Fruit fly (Drosophila melanogaster) whole organism, embryonic: Measurements from ENCODE around the gene CG9426.

Experiments
- Bgb ChIP-seq: fragments of 200-800 bp; sonication (Bioruptor generic); IDR thresholded peaks from 2 replicates; pipeline ENCODE4 v1.3.6; 2022; ENCODE audit warnings: missing biosample characterization, missing genetic modification characterization; ENCODE audit not compliant: partially characterized antibody
- CG1024 ChIP-seq: fragments of 200-800 bp; sonication (Bioruptor generic); IDR thresholded peaks from 2 replicates; pipeline ENCODE4 v1.3.6; 2022; ENCODE audit warnings: missing biosample characterization, missing genetic modification characterization
- CG10565 ChIP-seq: fragments of 200-800 bp; sonication (Bioruptor generic); optimal IDR thresholded peaks from 3 replicates; lab custom pipeline; 2016; ENCODE audit warnings: missing biosample characterization, mild to moderate bottlenecking, missing genetic modification characterization
- CG10959 ChIP-seq: fragments of 200-800 bp; sonication (Bioruptor generic); IDR thresholded peaks from 2 replicates; pipeline ENCODE4 v1.3.6; 2022; ENCODE audit warnings: missing biosample characterization, missing genetic modification characterization
- CG12236 ChIP-seq: fragments of 200-800 bp; sonication (Bioruptor generic); optimal IDR thresholded peaks from 2 replicates; lab custom pipeline; 2016; ENCODE audit warnings: missing biosample characterization, missing genetic modification characterization
- CG13775 ChIP-seq: fragments of 200-800 bp; sonication (Bioruptor generic); optimal IDR thresholded peaks from 3 replicates; lab custom pipeline; 2017; ENCODE audit warnings: missing biosample characterization, mild to moderate bottlenecking, missing genetic modification characterization
- CG14441 ChIP-seq: fragments of 200-800 bp; sonication (Bioruptor generic); IDR thresholded peaks from 2 replicates; pipeline ENCODE4 v1.3.6; 2022; ENCODE audit warnings: missing biosample characterization, missing genetic modification characterization
- CG15073 ChIP-seq: fragments of 200-800 bp; sonication (Bioruptor generic); optimal IDR thresholded peaks from 2 replicates; lab custom pipeline; 2016; ENCODE audit warnings: missing biosample characterization, missing genetic modification characterization
- CG15269 ChIP-seq: fragments of 200-800 bp; sonication (Bioruptor generic); optimal IDR thresholded peaks from 2 replicates; lab custom pipeline; 2018; ENCODE audit warnings: missing biosample characterization, mild to moderate bottlenecking, missing genetic modification characterization, moderate library complexity
- CG17568 ChIP-seq: fragments of 200-800 bp; sonication (Bioruptor generic); optimal IDR thresholded peaks from 2 replicates; lab custom pipeline; 2018; ENCODE audit warnings: missing biosample characterization, mild to moderate bottlenecking, missing genetic modification characterization, moderate library complexity
- CG1832 ChIP-seq: fragments of 200-800 bp; sonication (Bioruptor generic); optimal IDR thresholded peaks from 2 replicates; lab custom pipeline; 2017; ENCODE audit warnings: missing biosample characterization, mild to moderate bottlenecking, missing genetic modification characterization, inconsistent platforms
- CG18619 ChIP-seq: fragments of 200-800 bp; sonication (Bioruptor generic); optimal IDR thresholded peaks from 3 replicates; lab custom pipeline; 2017; ENCODE audit warnings: missing biosample characterization, mild to moderate bottlenecking, missing genetic modification characterization
- CG2120 ChIP-seq: fragments of 200-800 bp; sonication (Bioruptor generic); optimal IDR thresholded peaks from 3 replicates; lab custom pipeline; 2016; ENCODE audit warnings: missing biosample characterization, missing genetic modification characterization
- CG2199 ChIP-seq: fragments of 200-800 bp; sonication (Bioruptor generic); IDR thresholded peaks from 3 replicates; pipeline ENCODE4 v1.3.6; 2022; ENCODE audit warnings: missing biosample characterization, missing genetic modification characterization
- CG2889 ChIP-seq: fragments of 200-800 bp; sonication (Bioruptor generic); IDR thresholded peaks from 3 replicates; pipeline ENCODE4 v1.3.6; 2022; ENCODE audit warnings: missing biosample characterization, missing genetic modification characterization
- CG30431 ChIP-seq: fragments of 200-800 bp; sonication (Bioruptor generic); optimal IDR thresholded peaks from 2 replicates; lab custom pipeline; 2017; ENCODE audit warnings: missing biosample characterization, missing genetic modification characterization
- CG3065 ChIP-seq: fragments of 200-800 bp; sonication (Bioruptor generic); optimal IDR thresholded peaks from 2 replicates; lab custom pipeline; 2016; ENCODE audit warnings: missing biosample characterization, missing genetic modification characterization
- CG32767 ChIP-seq: fragments of 200-800 bp; sonication (Bioruptor generic); IDR thresholded peaks from 2 replicates; pipeline ENCODE4 v1.3.6; 2022; ENCODE audit warnings: missing biosample characterization, missing genetic modification characterization
- CG34376 ChIP-seq: fragments of 200-800 bp; sonication (Bioruptor generic); optimal IDR thresholded peaks from 2 replicates; lab custom pipeline; 2018; ENCODE audit warnings: missing biosample characterization, mild to moderate bottlenecking, missing genetic modification characterization
- CG34422 ChIP-seq: fragments of 200-800 bp; sonication (Bioruptor generic); IDR thresholded peaks from 3 replicates; pipeline ENCODE4 v1.3.6; 2022; ENCODE audit warnings: missing biosample characterization, missing genetic modification characterization
- CG4820 ChIP-seq: fragments of 200-800 bp; sonication (Bioruptor generic); optimal IDR thresholded peaks from 3 replicates; lab custom pipeline; 2016; ENCODE audit warnings: missing biosample characterization, missing genetic modification characterization
- CG6854 ChIP-seq: fragments of 200-800 bp; sonication (Bioruptor generic); optimal IDR thresholded peaks from 3 replicates; lab custom pipeline; 2017; ENCODE audit warnings: missing biosample characterization, mild to moderate bottlenecking, missing genetic modification characterization
- CG7963 ChIP-seq: fragments of 200-800 bp; sonication (Bioruptor generic); IDR thresholded peaks from 3 replicates; pipeline ENCODE4 v1.3.6; 2022; ENCODE audit warnings: missing biosample characterization, missing genetic modification characterization; ENCODE audit not compliant: partially characterized antibody
- CG8388 ChIP-seq: fragments of 200-800 bp; sonication (Bioruptor generic); optimal IDR thresholded peaks from 2 replicates; lab custom pipeline; 2019; ENCODE audit warnings: missing biosample characterization, mild to moderate bottlenecking, missing genetic modification characterization, moderate library complexity
- CG9797 ChIP-seq: fragments of 200-800 bp; sonication (Bioruptor generic); optimal IDR thresholded peaks from 3 replicates; lab custom pipeline; 2018; ENCODE audit warnings: missing biosample characterization, mild to moderate bottlenecking, missing genetic modification characterization
- CHES-1-like ChIP-seq: fragments of 200-800 bp; sonication (Bioruptor generic); optimal IDR thresholded peaks from 2 replicates; lab custom pipeline; 2016; ENCODE audit warnings: missing biosample characterization, missing genetic modification characterization
- CkIIα-i1 ChIP-seq: fragments of 200-800 bp; sonication (Bioruptor generic); IDR thresholded peaks from 2 replicates; pipeline ENCODE4 v1.3.6; 2022; ENCODE audit warnings: missing biosample characterization, missing genetic modification characterization
- Drgx ChIP-seq: fragments of 200-800 bp; sonication (Bioruptor generic); IDR thresholded peaks from 2 replicates; pipeline ENCODE4 v1.3.6; 2022; ENCODE audit warnings: missing biosample characterization, missing genetic modification characterization
- HLH4C ChIP-seq: fragments of 200-800 bp; sonication (Bioruptor generic); IDR thresholded peaks from 3 replicates; pipeline ENCODE4 v1.3.6; 2022; ENCODE audit warnings: missing biosample characterization, missing genetic modification characterization; ENCODE audit not compliant: partially characterized antibody
- HmgZ ChIP-seq: fragments of 200-800 bp; sonication (Bioruptor generic); optimal IDR thresholded peaks from 2 replicates; lab custom pipeline; 2018; ENCODE audit warnings: missing biosample characterization, mild to moderate bottlenecking, missing genetic modification characterization
- Hr78 ChIP-seq, 2 experiments: fragments of 200-800 bp in 1 of 2; fragments of >200 bp in 1 of 2; sonication (Bioruptor generic) in 1 of 2; optimal IDR thresholded peaks; 2 replicates each; lab custom pipeline; 2017 to 2019; ENCODE audit warnings: missing biosample characterization in 2 of 2, missing genetic modification characterization in 2 of 2, mild to moderate bottlenecking in 1 of 2, moderate library complexity in 1 of 2
- Med ChIP-seq: fragments of 200-800 bp; sonication (Bioruptor generic); peaks from one replicate; lab custom pipeline; 2016; ENCODE audit warnings: missing biosample characterization, missing genetic modification characterization, mild to moderate bottlenecking, inconsistent platforms, moderate library complexity
- Nf-YC ChIP-seq: fragments of 200-800 bp; optimal IDR thresholded peaks from 3 replicates; lab custom pipeline; 2019; ENCODE audit warnings: missing biosample characterization, mild to moderate bottlenecking, missing genetic modification characterization, moderate library complexity
- Sox100B ChIP-seq: fragments of 200-800 bp; sonication (Bioruptor generic); optimal IDR thresholded peaks from 3 replicates; lab custom pipeline; 2018; ENCODE audit warnings: missing biosample characterization, mild to moderate bottlenecking, missing genetic modification characterization
- Tbp ChIP-seq: fragments of >200 bp; optimal IDR thresholded peaks from 2 replicates; lab custom pipeline; 2018; ENCODE audit warnings: missing biosample characterization, missing genetic modification characterization
- YL-1 ChIP-seq: fragments of 200-800 bp; sonication (Bioruptor generic); optimal IDR thresholded peaks from 3 replicates; lab custom pipeline; 2017; ENCODE audit warnings: missing biosample characterization, mild to moderate bottlenecking, missing genetic modification characterization
- bbx ChIP-seq: fragments of 200-800 bp; sonication (Bioruptor generic); IDR thresholded peaks from 2 replicates; pipeline ENCODE4 v1.3.6; 2022; ENCODE audit warnings: missing biosample characterization, missing genetic modification characterization; ENCODE audit not compliant: partially characterized antibody
- caup ChIP-seq: fragments of 200-800 bp; sonication (Bioruptor generic); optimal IDR thresholded peaks from 3 replicates; lab custom pipeline; 2017; ENCODE audit warnings: missing biosample characterization, mild to moderate bottlenecking, missing genetic modification characterization, moderate library complexity; ENCODE audit not compliant: severe bottlenecking
- dimm ChIP-seq: fragments of 200-800 bp; sonication (Bioruptor generic); IDR thresholded peaks from 2 replicates; pipeline ENCODE4 v1.3.6; 2022; ENCODE audit warnings: missing biosample characterization, missing genetic modification characterization
- eyg ChIP-seq: fragments of 200-800 bp; sonication (Bioruptor generic); optimal IDR thresholded peaks from 3 replicates; lab custom pipeline; 2016; ENCODE audit warnings: missing biosample characterization, missing genetic modification characterization
- fd96Cb ChIP-seq: fragments of 200-800 bp; sonication (Bioruptor generic); optimal IDR thresholded peaks from 2 replicates; lab custom pipeline; 2018; ENCODE audit warnings: missing biosample characterization, mild to moderate bottlenecking, missing genetic modification characterization, moderate library complexity
- ftz-f1 ChIP-seq: fragments of 200-800 bp; sonication (Bioruptor generic); optimal IDR thresholded peaks from 2 replicates; lab custom pipeline; 2016; ENCODE audit warnings: missing biosample characterization, missing genetic modification characterization
- h ChIP-seq: fragments of >200 bp; optimal IDR thresholded peaks from 2 replicates; lab custom pipeline; 2017
- her ChIP-seq: fragments of 200-800 bp; sonication (Bioruptor generic); optimal IDR thresholded peaks from 2 replicates; lab custom pipeline; 2016; ENCODE audit warnings: missing biosample characterization, missing genetic modification characterization
- lab ChIP-seq: fragments of 200-800 bp; sonication (Bioruptor generic); optimal IDR thresholded peaks from 3 replicates; lab custom pipeline; 2017; ENCODE audit warnings: missing biosample characterization, missing genetic modification characterization, mild to moderate bottlenecking, moderate library complexity, missing genetic modification reagents
- otp ChIP-seq: fragments of 200-800 bp; sonication (Bioruptor generic); IDR thresholded peaks from 3 replicates; pipeline ENCODE4, ENCODE4 v1.3.6; 2022; ENCODE audit warnings: missing biosample characterization, missing genetic modification characterization
- pb ChIP-seq: fragments of 200-800 bp; sonication (Bioruptor generic); optimal IDR thresholded peaks from 3 replicates; lab custom pipeline; 2016; ENCODE audit warnings: missing biosample characterization, missing genetic modification characterization
- phol ChIP-seq: fragments of 200-800 bp; sonication (Bioruptor generic); optimal IDR thresholded peaks from 3 replicates; lab custom pipeline; 2018; ENCODE audit warnings: missing biosample characterization, mild to moderate bottlenecking, missing genetic modification characterization, moderate library complexity
- slbo ChIP-seq: fragments of 200-800 bp; sonication (Bioruptor generic); IDR thresholded peaks from 2 replicates; pipeline ENCODE4 v1.3.6; 2022; ENCODE audit warnings: missing biosample characterization, missing genetic modification characterization
- ssp ChIP-seq: fragments of 200-800 bp; sonication (Bioruptor generic); IDR thresholded peaks from 2 replicates; pipeline ENCODE4 v1.3.6; 2022; ENCODE audit warnings: missing biosample characterization, missing genetic modification characterization
- stwl ChIP-seq: fragments of 200-800 bp; sonication (Bioruptor generic); optimal IDR thresholded peaks from 3 replicates; lab custom pipeline; 2018; ENCODE audit warnings: missing biosample characterization, mild to moderate bottlenecking, missing genetic modification characterization, moderate library complexity

CG9426 gene

dm6 chr2L:13222225-13222648, 2.5 kb upstream of the CG9426 start, which contains the start of the genes Ski6 and CG16812 (continued):
- TF ChIP-seq CG7963 (GFP tag; lab: Robert Waterston, UW) (0 out of 3 replicates have a peak, but pooled peaks have one; percentile 18), pb (GFP tag; lab: Kevin White, UChicago) (no peak), CG6854 (GFP tag; lab: Kevin White, UChicago) (no peak), HmgZ (tag; lab: Kevin White, UChicago) (peak; percentile 75), CG14441 (GFP tag; lab: Robert Waterston, UW) (peak; percentile 54), CG17568 (peak; percentile 83), CG13775 (GFP tag; lab: Kevin White, UChicago) (peak; percentile 65), HLH4C (GFP tag; lab: Robert Waterston, UW) (peak; percentile 42; the same call in 1 of the 3 replicates), h (lab: Kevin White, UChicago) (no peak), slbo (GFP tag; lab: Robert Waterston, UW) (peak; percentile 77), ssp (GFP tag; lab: Robert Waterston, UW) (peak; percentile 50; the same call in 1 of the 2 replicates), CG34376 (no peak), fd96Cb (tag; lab: Kevin White, UChicago) (peak; percentile 61), CG18619 (no peak), CG1832 (GFP tag; lab: Kevin White, UChicago) (no peak), Sox100B (GFP tag; lab: Kevin White, UChicago) (no peak), CG34422 (GFP tag; lab: Robert Waterston, UW) (no peak), CG2199 (GFP tag; lab: Robert Waterston, UW) (no peak), her (GFP tag; lab: Kevin White, UChicago) (no peak), eyg (no peak), dimm (GFP tag; lab: Robert Waterston, UW) (no peak), CkIIα-i1 (no peak), CG10959 (GFP tag; lab: Robert Waterston, UW) (no peak), lab (no peak), CG15269 (tag; lab: Kevin White, UChicago) (peak; percentile 83), CG2120 (GFP tag; lab: Kevin White, UChicago) (peak; percentile 76), bbx (GFP tag; lab: Robert Waterston, UW) (no peak), otp (GFP tag; lab: Robert Waterston, UW) (no peak), CG8388 (GFP tag; lab: Kevin White, UChicago) (peak; percentile 63), CG2889 (GFP tag; lab: Robert Waterston, UW) (no peak), CG10565 (GFP tag; lab: Kevin White, UChicago) (no peak), CG12236 (GFP tag; lab: Kevin White, UChicago) (no peak), Bgb (GFP tag; lab: Robert Waterston, UW) (no peak), Nf-YC (tag; lab: Kevin White, UChicago) (no peak), CG30431 (GFP tag; lab: Kevin White, UChicago) (no peak), CG4820 (GFP tag; lab: Kevin White, UChicago) (peak; percentile 53), Med (GFP tag; lab: Kevin White, UChicago) (peak; percentile 84), CG15073 (no peak), Drgx (GFP tag; lab: Robert Waterston, UW) (no peak), stwl (tag; lab: Kevin White, UChicago) (peak; percentile 79), Hr78 (GFP tag; optimal IDR thresholded peaks at IDR 0.05; lab: Kevin White, UChicago) (no peak), CG32767 (GFP tag; lab: Robert Waterston, UW) (no peak), ftz-f1 (GFP tag; lab: Kevin White, UChicago) (no peak), Tbp (GFP tag; lab: Kevin White, UChicago) (no peak), caup (no peak), CG3065 (peak; percentile 10), CHES-1-like (GFP tag; lab: Kevin White, UChicago) (peak; percentile 16), phol (tag; lab: Kevin White, UChicago) (peak; percentile 82), CG1024 (GFP tag; lab: Robert Waterston, UW) (peak; percentile 22; the same call in 1 of the 2 replicates), YL-1 (GFP tag; lab: Kevin White, UChicago) (peak; percentile 66), CG9797 (peak; percentile 67)
